Fruit fly (Drosophila melanogaster) whole organism, wandering third instar larva: Measurements from ENCODE around the gene CG11588.

Experiments used
- Abd-B ChIP-seq: fragments of >200 bp; optimal IDR thresholded peaks from 2 replicates; lab custom pipeline; 2017; ENCODE audit warnings: missing biosample characterization, missing genetic modification characterization
- CG32264 ChIP-seq: fragments of 200-800 bp; sonication (Bioruptor generic); optimal IDR thresholded peaks from 2 replicates; lab custom pipeline; 2016; ENCODE audit warnings: missing biosample characterization, missing genetic modification characterization
- CrebA ChIP-seq: fragments of 200-800 bp; sonication (Bioruptor generic); optimal IDR thresholded peaks from 2 replicates; lab custom pipeline; 2016; ENCODE audit warnings: missing biosample characterization, mild to moderate bottlenecking, missing genetic modification characterization, borderline replicate concordance
- Dfd ChIP-seq: fragments of >200 bp; optimal IDR thresholded peaks from 2 replicates; lab custom pipeline; 2017; ENCODE audit warnings: missing biosample characterization, missing genetic modification characterization
- Dif ChIP-seq: fragments of 200-275, 200-300 bp; sonication (Bioruptor generic); optimal IDR thresholded peaks from 2 replicates; lab custom pipeline; 2018; ENCODE audit warnings: missing biosample characterization, missing genetic modification characterization; ENCODE audit not compliant: partially characterized antibody
- HLH106 ChIP-seq: fragments of 200-800 bp; optimal IDR thresholded peaks from 3 replicates; lab custom pipeline; 2019; ENCODE audit warnings: missing biosample characterization, mild to moderate bottlenecking, missing genetic modification characterization, moderate library complexity
- Hnf4 ChIP-seq: fragments of 200-800 bp; sonication (Bioruptor generic); optimal IDR thresholded peaks from 2 replicates; lab custom pipeline; 2016; ENCODE audit warnings: missing biosample characterization, mild to moderate bottlenecking, missing genetic modification characterization
- Hr78 ChIP-seq: fragments of >200 bp; optimal IDR thresholded peaks from 2 replicates; lab custom pipeline; 2017; ENCODE audit warnings: missing biosample characterization, missing genetic modification characterization
- Hr83 ChIP-seq: fragments of 200-300 bp; sonication (Bioruptor generic); optimal IDR thresholded peaks from 2 replicates; lab custom pipeline; 2016; ENCODE audit warnings: missing biosample characterization, mild to moderate bottlenecking, missing genetic modification characterization, moderate library complexity; ENCODE audit not compliant: poor library complexity, severe bottlenecking
- Jra ChIP-seq: sonication (Bioruptor generic); optimal IDR thresholded peaks from 2 replicates; lab custom pipeline; 2016; ENCODE audit warnings: missing biosample characterization, missing genetic modification characterization
- Mio ChIP-seq: sonication (Bioruptor generic); optimal IDR thresholded peaks from 2 replicates; lab custom pipeline; 2016; ENCODE audit warnings: missing biosample characterization, missing genetic modification characterization
- Myc ChIP-seq: fragments of >200 bp; optimal IDR thresholded peaks from 2 replicates; lab custom pipeline; 2017
- N ChIP-seq: fragments of >200 bp; optimal IDR thresholded peaks from 2 replicates; lab custom pipeline; 2018; ENCODE audit warnings: missing biosample characterization, missing external identifiers, missing genetic modification characterization
- OdsH ChIP-seq: fragments of 200-800 bp; sonication (Bioruptor generic); optimal IDR thresholded peaks from 2 replicates; lab custom pipeline; 2016; ENCODE audit warnings: missing biosample characterization, mild to moderate bottlenecking, missing genetic modification characterization
- Rel ChIP-seq, 2 experiments: fragments of 200-800 bp; sonication (Bioruptor generic) in 1 of 2; optimal IDR thresholded peaks; 2 replicates in 1 of 2; 3 replicates in 1 of 2; lab custom pipeline; 2016 to 2019; ENCODE audit warnings: mild to moderate bottlenecking in 2 of 2, missing biosample characterization in 2 of 2, missing genetic modification characterization in 2 of 2, moderate library complexity in 1 of 2
- Sp1 ChIP-seq: fragments of 200-800 bp; sonication (Bioruptor generic); optimal IDR thresholded peaks from 3 replicates; lab custom pipeline; 2019; ENCODE audit warnings: missing biosample characterization, mild to moderate bottlenecking, missing genetic modification characterization, moderate library complexity
- Vsx2 ChIP-seq: fragments of 200-300, 225-300 bp; sonication (Bioruptor generic); optimal IDR thresholded peaks from 2 replicates; lab custom pipeline; 2018; ENCODE audit warnings: missing biosample characterization, missing genetic modification characterization; ENCODE audit not compliant: partially characterized antibody
- brk ChIP-seq: fragments of 200-800 bp; sonication (Bioruptor generic); optimal IDR thresholded peaks from 2 replicates; lab custom pipeline; 2016; ENCODE audit warnings: missing biosample characterization, mild to moderate bottlenecking, missing genetic modification characterization
- dmrt93B ChIP-seq: fragments of 200-800 bp; sonication (Bioruptor generic); optimal IDR thresholded peaks from 2 replicates; lab custom pipeline; 2018; ENCODE audit warnings: missing biosample characterization, mild to moderate bottlenecking, missing genetic modification characterization
- dsf ChIP-seq: sonication (Bioruptor generic); optimal IDR thresholded peaks from 2 replicates; lab custom pipeline; 2016; ENCODE audit warnings: missing biosample characterization, missing genetic modification characterization, borderline replicate concordance
- ey ChIP-seq: fragments of 200-800 bp; sonication (Bioruptor generic); optimal IDR thresholded peaks from 2 replicates; lab custom pipeline; 2016; ENCODE audit warnings: missing biosample characterization, missing genetic modification characterization
- foxo ChIP-seq, 2 experiments: fragments of 200-800 bp; sonication (Bioruptor generic); optimal IDR thresholded peaks; 2 replicates in 1 of 2; 3 replicates in 1 of 2; lab custom pipeline; 2016 to 2017; ENCODE audit warnings: missing biosample characterization in 2 of 2, missing genetic modification characterization in 2 of 2
- fru ChIP-seq: fragments of 200-800 bp; sonication (Bioruptor generic); optimal IDR thresholded peaks from 3 replicates; lab custom pipeline; 2016; ENCODE audit warnings: missing biosample characterization, mild to moderate bottlenecking, missing genetic modification characterization
- h ChIP-seq: fragments of 200-800 bp; sonication (Bioruptor generic); optimal IDR thresholded peaks from 3 replicates; lab custom pipeline; 2016; ENCODE audit warnings: missing biosample characterization, mild to moderate bottlenecking, missing genetic modification characterization
- jim ChIP-seq: fragments of 175-275, 200-325 bp; sonication (Bioruptor generic); optimal IDR thresholded peaks from 2 replicates; lab custom pipeline; 2016; ENCODE audit warnings: missing biosample characterization, mild to moderate bottlenecking, missing genetic modification characterization
- lola ChIP-seq: fragments of >200 bp; optimal IDR thresholded peaks from 2 replicates; lab custom pipeline; 2017; ENCODE audit warnings: missing biosample characterization, missing genetic modification characterization
- pan ChIP-seq: fragments of >200 bp; optimal IDR thresholded peaks from 2 replicates; lab custom pipeline; 2017
- psq ChIP-seq: fragments of 200-800 bp; sonication (Bioruptor generic); optimal IDR thresholded peaks from 3 replicates; lab custom pipeline; 2017; ENCODE audit warnings: missing biosample characterization, mild to moderate bottlenecking, missing genetic modification characterization, moderate library complexity
- rgr ChIP-seq: fragments of 200-800 bp; sonication (Bioruptor generic); optimal IDR thresholded peaks from 3 replicates; lab custom pipeline; 2016; ENCODE audit warnings: missing biosample characterization, mild to moderate bottlenecking, missing genetic modification characterization
- sage ChIP-seq: fragments of 200-800 bp; sonication (Bioruptor generic); optimal IDR thresholded peaks from 2 replicates; lab custom pipeline; 2016; ENCODE audit warnings: missing biosample characterization, mild to moderate bottlenecking, missing genetic modification characterization
- sv ChIP-seq: fragments of 200-800 bp; sonication (Bioruptor generic); optimal IDR thresholded peaks from 3 replicates; lab custom pipeline; 2016; ENCODE audit warnings: missing biosample characterization, missing genetic modification characterization
- usp ChIP-seq: fragments of >200 bp; optimal IDR thresholded peaks from 2 replicates; lab custom pipeline; 2017; ENCODE audit warnings: missing biosample characterization, missing genetic modification characterization
- woc ChIP-seq: sonication (Bioruptor generic); optimal IDR thresholded peaks from 2 replicates; lab custom pipeline; 2016; ENCODE audit warnings: missing biosample characterization, mild to moderate bottlenecking, missing genetic modification characterization

Gene CG11588

dm6 chr3L:11896756-11897155 lies 24.6 kb upstream of the CG11588 start:
- TF ChIP-seq h (GFP tag; lab: Kevin White, UChicago) (peak; percentile 8), rgr (peak; percentile 15), Vsx2 (GFP tag; lab: Kevin White, UChicago) (no peak), lola (GFP tag; lab: Kevin White, UChicago) (no peak), ey (peak; percentile 13), Myc (lab: Kevin White, UChicago) (no peak), fru (peak; percentile 23), HLH106 (peak; percentile 25), foxo (GFP tag; optimal IDR thresholded peaks at IDR 0.05; lab: Kevin White, UChicago) (peak in 1 of 2 experiments; percentile 12)

DNA sequence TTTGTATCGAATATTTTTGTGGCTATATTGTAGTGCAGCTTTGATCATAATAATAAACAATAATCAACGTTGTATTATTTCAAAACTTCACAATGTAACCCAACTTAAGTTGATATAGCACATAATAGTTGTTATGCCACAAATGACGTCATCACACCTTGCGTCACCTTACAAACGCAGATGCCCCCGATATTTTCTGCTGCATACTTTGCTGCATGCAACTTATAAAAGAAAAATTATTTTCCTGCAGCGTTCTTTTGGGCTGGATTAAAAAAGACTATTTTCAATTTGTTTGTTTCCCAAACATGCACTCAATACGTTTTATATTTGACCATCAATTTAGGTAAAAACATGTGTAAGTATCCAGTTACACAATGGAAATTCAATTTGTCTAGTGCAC lies 3.1 kb upstream of the CG11588 start:
- TF ChIP-seq fru = no peak
- no peak for TF ChIP-seq ey
- TF ChIP-seq sv (GFP tag; lab: Kevin White, UChicago) = no peak
- peak; percentile 84 for TF ChIP-seq Myc (lab: Kevin White, UChicago)
- TF ChIP-seq Rel (GFP tag; optimal IDR thresholded peaks at IDR 0.05; lab: Kevin White, UChicago) = no peak
- TF ChIP-seq Rel (tag; optimal IDR thresholded peaks at IDR 0.05; lab: Kevin White, UChicago) = no peak
- no peak for TF ChIP-seq Hr83 (GFP tag; lab: Kevin White, UChicago)
- no peak for TF ChIP-seq Hnf4 (GFP tag; lab: Kevin White, UChicago)
- TF ChIP-seq OdsH (GFP tag; lab: Kevin White, UChicago) = no peak
- TF ChIP-seq psq (GFP tag; lab: Kevin White, UChicago) = no peak
- TF ChIP-seq CG32264 (GFP tag; lab: Kevin White, UChicago) = no peak
- peak; percentile 47 for TF ChIP-seq N (GFP tag; lab: Kevin White, UChicago)
- no peak for TF ChIP-seq dmrt93B (GFP tag; lab: Kevin White, UChicago)
- peak; percentile 21 for TF ChIP-seq Dif (GFP tag; lab: Kevin White, UChicago)
- TF ChIP-seq lola (GFP tag; lab: Kevin White, UChicago) = peak; percentile 35
- no peak for TF ChIP-seq brk (GFP tag; lab: Kevin White, UChicago)
- TF ChIP-seq foxo (GFP tag; optimal IDR thresholded peaks at IDR 0.05; lab: Kevin White, UChicago) = no peak
- TF ChIP-seq Dfd (GFP tag; lab: Kevin White, UChicago) = no peak
- TF ChIP-seq usp = no peak
- TF ChIP-seq Vsx2 (GFP tag; lab: Kevin White, UChicago) = peak; percentile 70
- TF ChIP-seq, all 38 proteins: peak for 5

dm6 chr3L:11924657-11925056 lies 3.3 kb downstream of the CG11588 start, which contains the start of gene SdhAL:
TSS of gene SdhAL (minus strand) at chr3L:11924757.
- TF ChIP-seq Mio = no peak
- TF ChIP-seq Rel (GFP tag; optimal IDR thresholded peaks at IDR 0.05; lab: Kevin White, UChicago) = no peak
- TF ChIP-seq Rel (tag; optimal IDR thresholded peaks at IDR 0.05; lab: Kevin White, UChicago) = no peak
- no peak for TF ChIP-seq ey
- TF ChIP-seq sv (GFP tag; lab: Kevin White, UChicago) = no peak
- no peak for TF ChIP-seq Hnf4 (GFP tag; lab: Kevin White, UChicago)
- TF ChIP-seq Hr78 = no peak
- TF ChIP-seq HLH106 = no peak
- TF ChIP-seq Dif (GFP tag; lab: Kevin White, UChicago) = no peak

DNA sequence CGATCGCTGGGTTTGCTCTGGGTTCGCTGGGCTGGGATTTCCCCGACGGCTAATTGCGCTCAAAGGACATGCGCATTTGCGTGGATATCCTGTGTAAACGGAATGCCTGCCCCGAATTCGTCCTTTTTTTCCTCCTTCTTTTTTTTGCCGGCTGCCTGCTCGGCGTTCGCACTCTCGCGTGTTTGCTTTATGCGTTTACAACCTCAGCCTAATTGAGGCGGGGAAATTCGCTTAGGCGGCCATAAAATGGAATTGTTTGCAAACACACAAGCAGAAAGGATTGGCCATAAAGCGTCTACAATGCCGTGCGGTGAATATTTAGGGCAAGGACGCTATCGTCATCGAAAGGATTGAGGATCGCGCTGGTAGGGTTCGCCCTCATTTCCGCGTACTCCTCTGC lies 4.1 kb downstream of the CG11588 start:
- TF ChIP-seq Mio (no peak), Rel (GFP tag; optimal IDR thresholded peaks at IDR 0.05; lab: Kevin White, UChicago) (no peak), Rel (tag; optimal IDR thresholded peaks at IDR 0.05; lab: Kevin White, UChicago) (no peak), Jra (GFP tag; lab: Kevin White, UChicago) (no peak), CrebA (GFP tag; lab: Kevin White, UChicago) (no peak), Sp1 (GFP tag; lab: Kevin White, UChicago) (no peak), dmrt93B (GFP tag; lab: Kevin White, UChicago) (no peak), Vsx2 (GFP tag; lab: Kevin White, UChicago) (no peak), jim (GFP tag; lab: Kevin White, UChicago) (no peak), Hnf4 (GFP tag; lab: Kevin White, UChicago) (no peak), dsf (GFP tag; lab: Kevin White, UChicago) (no peak), sage (no peak), woc (GFP tag; lab: Kevin White, UChicago) (no peak), rgr (no peak), N (GFP tag; lab: Kevin White, UChicago) (no peak), pan (lab: Kevin White, UChicago) (no peak), OdsH (GFP tag; lab: Kevin White, UChicago) (no peak), foxo (GFP tag; optimal IDR thresholded peaks at IDR 0.05; lab: Kevin White, UChicago) (no peak), brk (GFP tag; lab: Kevin White, UChicago) (no peak), Abd-B (no peak)
